Fruit fly (Drosophila melanogaster): ENCODE data around the gene dmGlut.
"Not testable (repeated sequence)": the region's sequence is repeated elsewhere in the genome, so short reads cannot be mapped to it uniquely, and the experiment has no call there.

- TF ChIP-seq toe (GFP tag; optimal IDR thresholded peaks at IDR 0.05); CG11617 (GFP tag; optimal IDR thresholded peaks at IDR 0.05); CG12768 (GFP tag; optimal IDR thresholded peaks at IDR 0.05); CG7045 (GFP tag; optimal IDR thresholded peaks at IDR 0.05); Hr96 (GFP tag; optimal IDR thresholded peaks at IDR 0.05); Mnt (GFP tag; optimal IDR thresholded peaks at IDR 0.05); CG5204 (GFP tag; optimal IDR thresholded peaks at IDR 0.05); Clk (GFP tag; optimal IDR thresholded peaks at IDR 0.05); tj (GFP tag; optimal IDR thresholded peaks at IDR 0.05); bab1 (GFP tag; optimal IDR thresholded peaks at IDR 0.05); CG33017 (tag; optimal IDR thresholded peaks at IDR 0.05); cic (GFP tag; optimal IDR thresholded peaks at IDR 0.05): not testable (repeated sequence)
Measured at dm6 chr2L:11996509-11996908, 30.7 kb upstream of the dmGlut start, which contains the start of gene Ada1-1.
